Worm (Caenorhabditis elegans) whole organism, late embryonic: ENCODE results near the gene clec-218.

Experiments used
- che-1 ChIP-seq: sonication (generic microtip); optimal IDR thresholded peaks from 2 replicates; lab custom pipeline; 2016; ENCODE audit warnings: mild to moderate bottlenecking, missing genetic modification characterization, missing compliant biosample characterization
- pag-3 ChIP-seq: sonication (generic microtip); optimal IDR thresholded peaks from 2 replicates; lab custom pipeline; 2016; ENCODE audit warnings: missing compliant biosample characterization, missing genetic modification characterization, borderline replicate concordance
- pha-4 ChIP-seq: fragments of 150-350 bp; optimal IDR thresholded peaks from 2 replicates; lab custom pipeline; 2018; ENCODE audit warnings: missing biosample characterization, missing genetic modification reagents, missing genetic modification characterization
- rnt-1 ChIP-seq: sonication (generic microtip); optimal IDR thresholded peaks from 2 replicates; lab custom pipeline; 2016; ENCODE audit warnings: missing genetic modification characterization, missing compliant biosample characterization
- unc-3 ChIP-seq, 2 experiments: fragments of 200-800 bp in 1 of 2; sonication (Bioruptor generic) in 1 of 2; sonication (generic microtip) in 1 of 2; conservative IDR thresholded peaks in 1 of 2; optimal IDR thresholded peaks in 1 of 2; 2 replicates each; pipeline versions ENCODE4 v1.3.6 to Lab custom; 2016 to 2022; ENCODE audit warnings: missing compliant biosample characterization in 2 of 2, missing genetic modification characterization in 2 of 2, missing genetic modification reagents in 1 of 2

ce11 chrV:8323545-8323944 lies 15.8 kb downstream of the clec-218 start:
- TF ChIP-seq unc-3 (GFP tag; conservative IDR thresholded peaks at IDR 0.05; lab: Robert Waterston, UW) (no peak), unc-3 (tag; optimal IDR thresholded peaks at IDR 0.05; lab: Kevin White, UChicago) (no peak), pag-3 (tag; lab: Kevin White, UChicago) (no peak), rnt-1 (tag; lab: Kevin White, UChicago) (no peak), che-1 (tag; lab: Kevin White, UChicago) (no peak), pha-4 (tag; lab: Kevin White, UChicago) (no peak)
